Worm (Caenorhabditis elegans): ENCODE measurements around the gene C16C10.2.

ce11 chrIII:4152309-4152708 is 26.2 kb downstream of the C16C10.2 start:
- TF ChIP-seq flt-1 (GFP tag; IDR thresholded peaks at IDR 0.05): no peak
- TF ChIP-seq cog-1 (tag; optimal IDR thresholded peaks at IDR 0.05): no peak

Data from whole organism, midembryonic.